Worm (Caenorhabditis elegans): ENCODE data around the gene hecd-1.

hecd-1 gene

DNA sequence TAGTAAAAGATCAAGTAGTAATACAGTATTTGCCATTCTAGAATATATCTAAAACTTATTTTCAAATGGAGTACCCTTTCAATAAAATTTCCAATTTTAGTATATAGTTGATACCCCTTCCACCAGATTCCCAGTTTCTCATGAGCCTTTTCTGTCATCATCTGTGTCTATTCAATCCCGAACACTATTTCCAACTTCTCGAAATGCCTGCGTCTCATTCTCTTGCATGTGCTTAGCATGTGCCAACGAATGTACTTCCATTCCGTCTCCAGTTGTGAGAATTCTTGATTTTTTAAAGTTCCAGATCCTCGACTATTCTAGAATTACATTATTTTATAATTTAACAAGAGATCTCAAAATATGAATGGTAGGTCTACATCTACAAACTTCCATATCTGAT is 22.0 kb upstream of the hecd-1 start, which contains the start of gene C42D4.18 (continued):
- no peak for TF ChIP-seq ceh-90 (tag; optimal IDR thresholded peaks at IDR 0.05)
- TF ChIP-seq elt-3 (tag; optimal IDR thresholded peaks at IDR 0.05) = no peak
- TF ChIP-seq nhr-71 (tag; optimal IDR thresholded peaks at IDR 0.05) = peak; percentile 57
- TF ChIP-seq egl-13 (tag; optimal IDR thresholded peaks at IDR 0.05) = no peak
- no peak for TF ChIP-seq nhr-77 (tag; optimal IDR thresholded peaks at IDR 0.05)
- no peak for TF ChIP-seq unc-62 (GFP tag; optimal IDR thresholded peaks at IDR 0.05)
- no peak for TF ChIP-seq aha-1 (tag; optimal IDR thresholded peaks at IDR 0.05)
- TF ChIP-seq lin-14 (GFP tag; optimal IDR thresholded peaks at IDR 0.05) = no peak
- peak in 1 of 3 experiments; percentile 31 for TF ChIP-seq ceh-82 (tag; optimal IDR thresholded peaks at IDR 0.05)
- TF ChIP-seq nhr-19 (GFP tag; conservative IDR thresholded peaks at IDR 0.05) = no peak
- TF ChIP-seq mep-1 (tag; optimal IDR thresholded peaks at IDR 0.05) = peak; percentile 53
- no peak for TF ChIP-seq tbx-2 (tag; optimal IDR thresholded peaks at IDR 0.05)
- peak; percentile 8 to 27 (median 13) for TF ChIP-seq dpl-1 (GFP tag; optimal IDR thresholded peaks at IDR 0.05)
- TF ChIP-seq efl-3 (GFP tag; optimal IDR thresholded peaks at IDR 0.05) = no peak
- TF ChIP-seq sptf-1 (tag; optimal IDR thresholded peaks at IDR 0.05) = no peak
- no peak for TF ChIP-seq hlh-4 (tag; optimal IDR thresholded peaks at IDR 0.05)
- TF ChIP-seq tlp-1 (tag; optimal IDR thresholded peaks at IDR 0.05) = no peak
- TF ChIP-seq fos-1 (tag; optimal IDR thresholded peaks at IDR 0.05) = no peak
- peak; percentile 36 to 44 for TF ChIP-seq lsy-2 (tag; optimal IDR thresholded peaks at IDR 0.05)
- TF ChIP-seq ceh-63 (GFP tag; optimal IDR thresholded peaks at IDR 0.05) = no peak
- TF ChIP-seq ama-1 (optimal IDR thresholded peaks at IDR 0.05) = no peak
- TF ChIP-seq rnt-1 (tag; optimal IDR thresholded peaks at IDR 0.05) = peak; percentile 38
- TF ChIP-seq C16A3.4 (tag; optimal IDR thresholded peaks at IDR 0.05) = no peak
- TF ChIP-seq hpl-2 (GFP tag; optimal IDR thresholded peaks at IDR 0.05) = no peak
- TF ChIP-seq lin-39 (tag; optimal IDR thresholded peaks at IDR 0.05) = no peak
- no peak for TF ChIP-seq nhr-28 (tag; optimal IDR thresholded peaks at IDR 0.05)
- TF ChIP-seq vab-15 (tag; optimal IDR thresholded peaks at IDR 0.05) = no peak
- no peak for TF ChIP-seq fkh-10 (GFP tag; optimal IDR thresholded peaks at IDR 0.05)
- TF ChIP-seq nhr-90 (tag; optimal IDR thresholded peaks at IDR 0.05; ENCODE audit: poor library complexity) = no peak
- no peak for TF ChIP-seq unc-30 (tag; optimal IDR thresholded peaks at IDR 0.05)
- no peak for TF ChIP-seq fkh-4 (tag; optimal IDR thresholded peaks at IDR 0.05; ENCODE audit: borderline replicate concordance)

DNA sequence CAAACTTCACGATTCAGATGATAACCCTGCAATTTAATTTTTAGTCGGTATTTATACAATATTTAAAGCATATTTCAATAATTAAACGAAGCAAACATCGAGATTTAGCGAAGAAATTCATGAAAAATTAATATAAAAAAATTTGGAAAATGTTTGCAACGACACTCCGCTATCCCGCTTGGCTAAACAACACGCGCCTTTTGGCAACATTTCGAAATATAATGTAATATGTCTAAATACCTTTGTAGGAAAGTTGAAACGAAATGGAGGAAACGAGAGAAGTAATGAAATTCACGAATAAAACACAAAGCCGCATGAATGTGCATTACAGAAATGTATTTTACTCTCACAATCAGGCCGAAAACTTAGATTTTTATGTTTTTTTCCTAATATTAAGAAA is 21.2 kb upstream of the hecd-1 start, which contains the start of gene rpc-1:
Gene rpc-1 (minus strand): TSS at position 26 of the 400 bp plus-strand sequence.
- TF ChIP-seq efl-1 (optimal IDR thresholded peaks at IDR 0.05) = peak; percentile 50 to 79
- TF ChIP-seq efl-1 (GFP tag; optimal IDR thresholded peaks at IDR 0.05 in 1 of 2) = peak; percentile 74 to 98
- peak; percentile 47 to 90 for TF ChIP-seq lin-35 (GFP tag; optimal IDR thresholded peaks at IDR 0.05)
- peak; percentile 39 for TF ChIP-seq nhr-20 (tag; optimal IDR thresholded peaks at IDR 0.05)
- peak; percentile 5 for TF ChIP-seq nhr-90 (tag; optimal IDR thresholded peaks at IDR 0.05; ENCODE audit: poor library complexity)
- TF ChIP-seq lin-15B (tag; optimal IDR thresholded peaks at IDR 0.05) = peak; percentile 42
- TF ChIP-seq blmp-1 (tag; optimal IDR thresholded peaks at IDR 0.05) = peak; percentile 40
- TF ChIP-seq lsy-2 (tag; optimal IDR thresholded peaks at IDR 0.05) = peak; percentile 22 to 75
- TF ChIP-seq skn-1 (tag; optimal IDR thresholded peaks at IDR 0.05) = peak; percentile 58
- peak; percentile 9 for TF ChIP-seq rnt-1 (tag; optimal IDR thresholded peaks at IDR 0.05)
- TF ChIP-seq tbx-2 (tag; optimal IDR thresholded peaks at IDR 0.05) = peak; percentile 22
- TF ChIP-seq snu-23 (GFP tag; optimal IDR thresholded peaks at IDR 0.05) = peak; percentile 30
- no peak for TF ChIP-seq sptf-1 (tag; optimal IDR thresholded peaks at IDR 0.05)
- TF ChIP-seq F16B12.6 (tag; optimal IDR thresholded peaks at IDR 0.05) = peak; percentile 47
- no peak for TF ChIP-seq pax-3 (tag; optimal IDR thresholded peaks at IDR 0.05)
- TF ChIP-seq nhr-47 (tag; optimal IDR thresholded peaks at IDR 0.05) = peak; percentile 46
- TF ChIP-seq nhr-71 (tag; optimal IDR thresholded peaks at IDR 0.05) = peak; percentile 42
- TF ChIP-seq Y116A8C.19 (tag; optimal IDR thresholded peaks at IDR 0.05; ENCODE audit: borderline replicate concordance) = no peak
- peak in 1 of 6 experiments; percentile 3 for TF ChIP-seq elt-3 (tag; optimal IDR thresholded peaks at IDR 0.05)
- peak; percentile 8 to 43 (median 39) for TF ChIP-seq ceh-82 (tag; optimal IDR thresholded peaks at IDR 0.05)
- no peak for TF ChIP-seq efl-3 (GFP tag; optimal IDR thresholded peaks at IDR 0.05)
- TF ChIP-seq swsn-7 (tag; optimal IDR thresholded peaks at IDR 0.05) = peak; percentile 4
- peak; percentile 12 for TF ChIP-seq C16A3.4 (tag; optimal IDR thresholded peaks at IDR 0.05)
- TF ChIP-seq xbp-1 (tag; optimal IDR thresholded peaks at IDR 0.05) = no peak
- TF ChIP-seq dpl-1 (GFP tag; optimal IDR thresholded peaks at IDR 0.05) = peak; percentile 55 to 80 (median 76)
- peak; percentile 59 for TF ChIP-seq mep-1 (tag; optimal IDR thresholded peaks at IDR 0.05)
- TF ChIP-seq unc-98 (GFP tag; IDR thresholded peaks at IDR 0.05) = no peak
